Fruit fly (Drosophila melanogaster) whole organism, embryonic: ENCODE data around the gene CG5902.

Source experiments
- CG10543 ChIP-seq: fragments of 200-800 bp; sonication (Bioruptor generic); optimal IDR thresholded peaks from 3 replicates; lab custom pipeline; 2017; ENCODE audit warnings: missing biosample characterization, mild to moderate bottlenecking, missing genetic modification characterization, moderate library complexity
- CG10979 ChIP-seq: fragments of 200-800 bp; sonication (Bioruptor generic); optimal IDR thresholded peaks from 2 replicates; lab custom pipeline; 2018; ENCODE audit warnings: missing biosample characterization, mild to moderate bottlenecking, missing genetic modification characterization, moderate library complexity
- CG11504 ChIP-seq: fragments of 200-800 bp; sonication (Bioruptor generic); optimal IDR thresholded peaks from 3 replicates; lab custom pipeline; 2019; ENCODE audit warnings: missing biosample characterization, mild to moderate bottlenecking, missing genetic modification characterization, moderate library complexity
- CG12769 ChIP-seq: fragments of 200-800 bp; sonication (Bioruptor generic); optimal IDR thresholded peaks from 2 replicates; lab custom pipeline; 2019; ENCODE audit warnings: missing biosample characterization, mild to moderate bottlenecking, missing genetic modification characterization, moderate library complexity
- CG12942 ChIP-seq: fragments of 200-800 bp; sonication (Bioruptor generic); optimal IDR thresholded peaks from 3 replicates; lab custom pipeline; 2016; ENCODE audit warnings: missing biosample characterization, missing genetic modification characterization
- CG1602 ChIP-seq: fragments of 200-800 bp; sonication (Bioruptor generic); optimal IDR thresholded peaks from 3 replicates; lab custom pipeline; 2016; ENCODE audit warnings: missing biosample characterization, missing genetic modification characterization
- CG2116 ChIP-seq: fragments of 200-800 bp; sonication (Bioruptor generic); optimal IDR thresholded peaks from 3 replicates; lab custom pipeline; 2018; ENCODE audit warnings: missing biosample characterization, mild to moderate bottlenecking, missing genetic modification characterization
- CG2202 ChIP-seq: fragments of 200-800 bp; sonication (Bioruptor generic); optimal IDR thresholded peaks from 2 replicates; lab custom pipeline; 2018; ENCODE audit warnings: missing biosample characterization, mild to moderate bottlenecking, missing genetic modification characterization
- CG2875 ChIP-seq: fragments of 200-800 bp; sonication (Bioruptor generic); optimal IDR thresholded peaks from 2 replicates; lab custom pipeline; 2017; ENCODE audit warnings: missing biosample characterization, mild to moderate bottlenecking, missing genetic modification characterization, missing genetic modification reagents
- CG32767 ChIP-seq: fragments of 200-800 bp; sonication (Bioruptor generic); IDR thresholded peaks from 2 replicates; pipeline ENCODE4 v1.3.6; 2022; ENCODE audit warnings: missing biosample characterization, missing genetic modification characterization
- CG34376 ChIP-seq: fragments of 200-800 bp; sonication (Bioruptor generic); optimal IDR thresholded peaks from 2 replicates; lab custom pipeline; 2018; ENCODE audit warnings: missing biosample characterization, mild to moderate bottlenecking, missing genetic modification characterization
- CG3995 ChIP-seq: fragments of 200-800 bp; sonication (Bioruptor generic); optimal IDR thresholded peaks from 3 replicates; lab custom pipeline; 2016; ENCODE audit warnings: missing biosample characterization, missing genetic modification characterization
- CG4328 ChIP-seq: fragments of 200-800 bp; sonication (Bioruptor generic); optimal IDR thresholded peaks from 3 replicates; lab custom pipeline; 2017; ENCODE audit warnings: missing biosample characterization, missing genetic modification reagents, missing genetic modification characterization
- CG4707 ChIP-seq: fragments of 200-800 bp; sonication (Bioruptor generic); optimal IDR thresholded peaks from 2 replicates; lab custom pipeline; 2018; ENCODE audit warnings: missing biosample characterization, mild to moderate bottlenecking, missing genetic modification characterization, moderate library complexity
- CG5180 ChIP-seq: fragments of 200-800 bp; sonication (Bioruptor generic); optimal IDR thresholded peaks from 3 replicates; lab custom pipeline; 2017; ENCODE audit warnings: missing biosample characterization, missing genetic modification characterization, mild to moderate bottlenecking, moderate library complexity, missing genetic modification reagents
- CG6654 ChIP-seq: fragments of 200-800 bp; sonication (Bioruptor generic); optimal IDR thresholded peaks from 2 replicates; lab custom pipeline; 2017; ENCODE audit warnings: missing biosample characterization, mild to moderate bottlenecking, missing genetic modification characterization
- CkIIα-i1 ChIP-seq: fragments of 200-800 bp; sonication (Bioruptor generic); IDR thresholded peaks from 2 replicates; pipeline ENCODE4 v1.3.6; 2022; ENCODE audit warnings: missing biosample characterization, missing genetic modification characterization
- D19B ChIP-seq: fragments of 200-800 bp; sonication (Bioruptor generic); optimal IDR thresholded peaks from 2 replicates; lab custom pipeline; 2017; ENCODE audit warnings: missing biosample characterization, mild to moderate bottlenecking, missing genetic modification characterization
- Doc2 ChIP-seq: fragments of 200-800 bp; sonication (Bioruptor generic); IDR thresholded peaks from 2 replicates; pipeline ENCODE4 v1.3.6; 2022; ENCODE audit warnings: missing biosample characterization, missing genetic modification characterization
- Doc3 ChIP-seq: fragments of 200-800 bp; sonication (Bioruptor generic); IDR thresholded peaks from 3 replicates; pipeline ENCODE4 v1.3.6; 2022; ENCODE audit warnings: missing biosample characterization, missing genetic modification characterization; ENCODE audit not compliant: partially characterized antibody
- E2f2 ChIP-seq: fragments of 200-800 bp; sonication (Bioruptor generic); IDR thresholded peaks from 2 replicates; pipeline ENCODE4 v1.3.6; 2022; ENCODE audit warnings: missing biosample characterization, missing genetic modification characterization
- Gsc ChIP-seq: fragments of 200-800 bp; sonication (Bioruptor generic); IDR thresholded peaks from 2 replicates; pipeline ENCODE4 v1.3.6; 2022; ENCODE audit warnings: missing biosample characterization, missing genetic modification characterization
- Lhr ChIP-seq: fragments of 200-800 bp; sonication (Bioruptor generic); optimal IDR thresholded peaks from 3 replicates; lab custom pipeline; 2017; ENCODE audit warnings: mild to moderate bottlenecking, missing biosample characterization, missing genetic modification reagents, missing genetic modification characterization
- Med ChIP-seq: fragments of 200-800 bp; sonication (Bioruptor generic); peaks from one replicate; lab custom pipeline; 2016; ENCODE audit warnings: missing biosample characterization, missing genetic modification characterization, mild to moderate bottlenecking, inconsistent platforms, moderate library complexity
- Meics ChIP-seq: fragments of 200-800 bp; sonication (Bioruptor generic); optimal IDR thresholded peaks from 2 replicates; lab custom pipeline; 2017; ENCODE audit warnings: missing biosample characterization, mild to moderate bottlenecking, missing genetic modification characterization
- Myb ChIP-seq: fragments of 200-800 bp; sonication (Bioruptor generic); optimal IDR thresholded peaks from 2 replicates; lab custom pipeline; 2016; ENCODE audit warnings: missing biosample characterization, missing genetic modification characterization
- Sox100B ChIP-seq: fragments of 200-800 bp; sonication (Bioruptor generic); optimal IDR thresholded peaks from 3 replicates; lab custom pipeline; 2018; ENCODE audit warnings: missing biosample characterization, mild to moderate bottlenecking, missing genetic modification characterization
- Spps ChIP-seq: fragments of 200-800 bp; sonication (Bioruptor generic); optimal IDR thresholded peaks from 2 replicates; lab custom pipeline; 2018; ENCODE audit warnings: missing biosample characterization, mild to moderate bottlenecking, missing genetic modification characterization
- ato ChIP-seq: fragments of 200-800 bp; sonication (Bioruptor generic); IDR thresholded peaks from 2 replicates; pipeline ENCODE4 v1.3.6; 2022; ENCODE audit warnings: missing biosample characterization, missing genetic modification characterization; ENCODE audit not compliant: partially characterized antibody
- bab2 ChIP-seq: fragments of 200-800 bp; sonication (Bioruptor generic); optimal IDR thresholded peaks from 2 replicates; lab custom pipeline; 2016; ENCODE audit warnings: missing biosample characterization, missing genetic modification characterization
- cg ChIP-seq: fragments of 200-800 bp; sonication (Bioruptor generic); optimal IDR thresholded peaks from 3 replicates; lab custom pipeline; 2019; ENCODE audit warnings: missing biosample characterization, mild to moderate bottlenecking, missing genetic modification characterization, moderate library complexity
- cwo ChIP-seq: fragments of 200-800 bp; sonication (Bioruptor generic); optimal IDR thresholded peaks from 3 replicates; lab custom pipeline; 2017; ENCODE audit warnings: missing biosample characterization, missing genetic modification characterization, mild to moderate bottlenecking, moderate library complexity, missing genetic modification reagents
- dan ChIP-seq: fragments of 200-800 bp; sonication (Bioruptor generic); IDR thresholded peaks from 2 replicates; pipeline ENCODE4 v1.3.6; 2022; ENCODE audit warnings: missing biosample characterization, missing genetic modification characterization
- danr ChIP-seq: fragments of 200-800 bp; sonication (Bioruptor generic); IDR thresholded peaks from 2 replicates; pipeline ENCODE4 v1.3.6; 2022; ENCODE audit warnings: missing biosample characterization, missing genetic modification characterization
- exex ChIP-seq: fragments of 200-800 bp; sonication (Bioruptor generic); optimal IDR thresholded peaks from 4 replicates; lab custom pipeline; 2018; ENCODE audit warnings: missing biosample characterization, mild to moderate bottlenecking, missing genetic modification characterization, moderate library complexity
- gem ChIP-seq: fragments of 200-800 bp; sonication (Bioruptor generic); optimal IDR thresholded peaks from 2 replicates; lab custom pipeline; 2019; ENCODE audit warnings: missing biosample characterization, mild to moderate bottlenecking, missing genetic modification characterization, moderate library complexity
- kay ChIP-seq: fragments of 200-800 bp; sonication (Bioruptor generic); optimal IDR thresholded peaks from 2 replicates; lab custom pipeline; 2016; ENCODE audit warnings: missing biosample characterization, missing genetic modification characterization
- lmd ChIP-seq: fragments of 200-800 bp; sonication (Bioruptor generic); IDR thresholded peaks from 2 replicates; pipeline ENCODE4 v1.3.6; 2022; ENCODE audit warnings: missing biosample characterization, missing genetic modification characterization
- nau ChIP-seq: fragments of 200-800 bp; sonication (Bioruptor generic); optimal IDR thresholded peaks from 3 replicates; lab custom pipeline; 2017; ENCODE audit warnings: missing biosample characterization, mild to moderate bottlenecking, missing genetic modification characterization, missing genetic modification reagents
- pan ChIP-seq, 4 experiments: fragments of >200 bp in 3 of 4; fragments of 200-800 bp in 1 of 4; sonication (Bioruptor generic) in 1 of 4; optimal IDR thresholded peaks in 3 of 4; IDR thresholded peaks in 1 of 4; 2 replicates each; pipeline versions ENCODE4 v1.3.6 to Lab custom; 2017 to 2022; ENCODE audit warnings: missing biosample characterization in 2 of 4, missing genetic modification characterization in 2 of 4, mixed read lengths in 1 of 4
- sug ChIP-seq: fragments of 200-800 bp; optimal IDR thresholded peaks from 2 replicates; lab custom pipeline; 2019; ENCODE audit warnings: missing biosample characterization, mild to moderate bottlenecking, missing genetic modification characterization, moderate library complexity
- tap ChIP-seq: fragments of 200-800 bp; optimal IDR thresholded peaks from 3 replicates; lab custom pipeline; 2019; ENCODE audit warnings: missing biosample characterization, mild to moderate bottlenecking, missing genetic modification characterization, moderate library complexity
- vvl ChIP-seq: fragments of 200-800 bp; sonication (Bioruptor generic); IDR thresholded peaks from 2 replicates; pipeline ENCODE4 v1.3.6; 2022; ENCODE audit warnings: missing biosample characterization, missing genetic modification characterization
- wor ChIP-seq: fragments of 200-800 bp; sonication (Bioruptor generic); IDR thresholded peaks from 2 replicates; pipeline ENCODE4 v1.3.6; 2022; ENCODE audit warnings: missing biosample characterization, missing genetic modification characterization

CG5902 gene

dm6 chr3R:23938564-23939122, 47.8 kb upstream of the CG5902 start (continued):
- no peak for TF ChIP-seq CG2202 (tag; lab: Kevin White, UChicago)
- no peak for TF ChIP-seq CG32767 (GFP tag; lab: Robert Waterston, UW)
- TF ChIP-seq CG5180 (GFP tag; lab: Kevin White, UChicago), result peak; percentile 1
- no peak for TF ChIP-seq CG6654 (GFP tag; lab: Kevin White, UChicago)
- no peak for TF ChIP-seq Meics
- peak; percentile 62 for TF ChIP-seq sug (tag; lab: Kevin White, UChicago)
- peak; percentile 40 for TF ChIP-seq CG12769 (tag; lab: Kevin White, UChicago)
- TF ChIP-seq CG34376 (GFP tag; lab: Kevin White, UChicago), result peak; percentile 77
- TF ChIP-seq CG10543 (GFP tag; lab: Kevin White, UChicago), result peak; percentile 34
- TF ChIP-seq E2f2, result peak; percentile 13; the same call in 1 of the 2 replicates
- no peak for TF ChIP-seq Sox100B (GFP tag; lab: Kevin White, UChicago)
- peak; percentile 39 for TF ChIP-seq cwo (GFP tag; lab: Kevin White, UChicago)
- TF ChIP-seq CG11504 (tag; lab: Kevin White, UChicago), result no peak
- TF ChIP-seq, all 482 proteins: peak for 18

DNA sequence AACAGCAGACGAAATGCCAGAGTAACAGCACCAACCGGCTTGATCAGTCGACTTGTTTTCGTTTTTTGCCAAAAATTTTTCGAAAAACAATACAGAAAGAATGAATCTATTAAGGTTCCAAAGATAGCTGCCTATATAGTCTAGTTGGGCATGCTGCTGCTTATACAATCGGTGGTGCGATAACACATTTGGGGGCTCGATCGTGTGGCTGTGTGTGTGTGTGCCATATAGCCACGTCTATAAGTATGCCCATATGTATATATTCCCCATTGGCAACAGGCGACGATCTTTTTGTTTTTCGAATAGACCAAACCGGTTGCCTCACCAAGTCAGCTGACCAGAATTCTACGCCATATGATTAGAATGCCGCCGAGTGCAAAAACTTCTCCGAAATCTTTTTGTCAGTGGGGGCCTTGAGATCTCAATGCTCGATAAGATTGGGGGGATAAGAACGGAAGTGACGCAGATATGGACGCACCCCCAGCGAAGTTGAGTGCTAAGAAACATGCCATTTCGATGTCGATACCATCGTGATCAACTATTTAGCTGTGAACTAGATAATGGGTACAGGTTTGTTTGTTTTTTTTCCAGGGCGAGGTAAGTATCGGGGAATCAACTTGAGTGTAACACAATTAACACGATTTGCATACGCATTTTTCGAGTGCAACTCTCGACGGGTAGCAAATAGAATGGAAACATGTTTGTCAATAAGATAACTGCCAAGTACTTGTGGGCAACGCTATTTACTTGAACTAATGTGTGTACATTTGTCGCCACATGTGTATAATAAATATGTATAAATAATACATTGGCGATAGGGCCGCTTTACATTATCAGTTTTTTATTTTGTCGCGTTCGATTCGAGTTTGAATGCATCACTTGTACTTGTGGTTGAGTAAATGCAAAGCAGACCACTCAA, 46.3 kb upstream of the CG5902 start:
- peak; percentile 36 for TF ChIP-seq cg
- peak; percentile 59 for TF ChIP-seq kay
- peak; percentile 48 for TF ChIP-seq D19B
- TF ChIP-seq dan, result no peak
- TF ChIP-seq bab2 (GFP tag; lab: Kevin White, UChicago), result peak; percentile 84
- no peak for TF ChIP-seq Doc2 (GFP tag; lab: Robert Waterston, UW)
- TF ChIP-seq lmd (GFP tag; lab: Robert Waterston, UW), result no peak
- TF ChIP-seq sug (tag; lab: Kevin White, UChicago), result peak; percentile 99
- peak; percentile 57 for TF ChIP-seq CG10979
- peak; percentile 82 for TF ChIP-seq tap (tag; lab: Kevin White, UChicago)
- peak; percentile 97 for TF ChIP-seq CG2875 (GFP tag; lab: Kevin White, UChicago)
- peak; percentile 77 for TF ChIP-seq CG12942 (GFP tag; lab: Kevin White, UChicago)
- peak; percentile 91 for TF ChIP-seq Med (GFP tag; lab: Kevin White, UChicago)
- TF ChIP-seq ato (GFP tag; lab: Robert Waterston, UW), result no peak
- no peak for TF ChIP-seq Gsc (GFP tag; lab: Robert Waterston, UW)
- TF ChIP-seq Spps, result peak; percentile 75
- TF ChIP-seq danr (GFP tag; lab: Robert Waterston, UW), result peak; percentile 76
- TF ChIP-seq Lhr (GFP tag; lab: Kevin White, UChicago), result peak; percentile 88
- no peak for TF ChIP-seq pan (optimal IDR thresholded peaks at IDR 0.05; lab: Kevin White, UChicago)
- TF ChIP-seq pan (GFP tag; optimal IDR thresholded peaks at IDR 0.05 in 1 of 2, IDR thresholded peaks at IDR 0.05 in 1 of 2), result peak in 1 of 2 experiments; percentile 82
- TF ChIP-seq CG6654 (GFP tag; lab: Kevin White, UChicago), result peak; percentile 25
- peak; percentile 84 for TF ChIP-seq CG1602
- TF ChIP-seq nau (GFP tag; lab: Kevin White, UChicago), result peak; percentile 90
- peak; percentile 50 for TF ChIP-seq CG2116 (GFP tag; lab: Kevin White, UChicago)
- TF ChIP-seq CG4707 (GFP tag; lab: Kevin White, UChicago), result peak; percentile 87
- peak; percentile 72 for TF ChIP-seq vvl
- TF ChIP-seq CkIIα-i1 (GFP tag; lab: Robert Waterston, UW), result peak; percentile 35; the same call in 1 of the 2 replicates
- no peak for TF ChIP-seq Doc3
- peak; percentile 82 for TF ChIP-seq CG4328 (GFP tag; lab: Kevin White, UChicago)
- peak; percentile 41; the same call in 1 of the 2 replicates for TF ChIP-seq wor (GFP tag; lab: Robert Waterston, UW)
- TF ChIP-seq Myb (GFP tag; lab: Kevin White, UChicago), result no peak
- TF ChIP-seq CG34376 (GFP tag; lab: Kevin White, UChicago), result peak; percentile 72
- peak; percentile 84 for TF ChIP-seq gem (tag; lab: Kevin White, UChicago)
- peak; percentile 76 for TF ChIP-seq exex
- no peak for TF ChIP-seq CG3995 (GFP tag; lab: Kevin White, UChicago)
